Worm (Caenorhabditis elegans) whole organism, mixed stage, embryonic: ENCODE results near the gene T21B10.3.

ENCODE experiments used
- blmp-1 ChIP-seq: fragments of 150-350 bp; optimal IDR thresholded peaks from 2 replicates; lab custom pipeline; 2014; ENCODE audit warnings: missing biosample characterization, missing genetic modification characterization
- pha-4 ChIP-seq: fragments of 150-350 bp; optimal IDR thresholded peaks from 2 replicates; lab custom pipeline; 2018; ENCODE audit warnings: missing biosample characterization, missing genetic modification reagents, missing genetic modification characterization

DNA sequence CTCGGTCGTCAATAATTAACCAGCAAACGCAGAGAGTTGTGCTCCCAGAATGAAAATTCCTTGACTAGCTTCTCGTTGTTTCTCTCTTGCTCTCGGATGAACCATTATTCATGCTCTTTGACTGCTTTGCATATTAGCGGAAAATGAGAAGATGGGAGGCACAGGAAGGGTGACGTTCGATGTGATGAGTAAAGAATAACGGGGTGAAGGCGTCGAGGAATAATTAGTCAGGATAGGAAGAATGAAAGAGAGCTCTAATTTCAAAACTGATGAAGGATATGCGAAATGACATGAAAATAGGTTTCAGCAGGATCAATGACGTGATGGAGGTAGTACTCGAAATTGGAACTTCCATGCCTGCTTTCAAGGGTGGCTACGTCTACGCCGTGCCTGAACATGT is 17.1 kb downstream of the T21B10.3 start:
- TF ChIP-seq pha-4 (tag; lab: Kevin White, UChicago): no peak
- TF ChIP-seq blmp-1: no peak
